Worm (Caenorhabditis elegans): Measurements from ENCODE around the gene Y38A10A.2.

Gene Y38A10A.2

ce11 chrV:6100492-6101004, 37.3 kb upstream of the Y38A10A.2 start, which contains the start of gene crt-1:
Gene crt-1, minus strand, starts transcription at chrV:6100542.
- TF ChIP-seq mep-1 (tag; optimal IDR thresholded peaks at IDR 0.05), result peak; percentile 81
- peak; percentile 93 for TF ChIP-seq unc-86 (tag; optimal IDR thresholded peaks at IDR 0.05)
- peak; percentile 69 for TF ChIP-seq lir-3 (tag; optimal IDR thresholded peaks at IDR 0.05; ENCODE audit: poor library complexity)
- peak; percentile 96 for TF ChIP-seq fkh-8 (tag; optimal IDR thresholded peaks at IDR 0.05)
- TF ChIP-seq sptf-1 (tag; optimal IDR thresholded peaks at IDR 0.05), result no peak
- TF ChIP-seq nhr-77 (tag; optimal IDR thresholded peaks at IDR 0.05), result peak; percentile 92
- peak; percentile 62 for TF ChIP-seq F16B12.6 (tag; optimal IDR thresholded peaks at IDR 0.05)
- TF ChIP-seq nhr-76 (tag; optimal IDR thresholded peaks at IDR 0.05), result peak; percentile 71
- peak; percentile 67 for TF ChIP-seq mef-2 (tag; optimal IDR thresholded peaks at IDR 0.05)
- peak; percentile 44 for TF ChIP-seq aha-1 (tag; optimal IDR thresholded peaks at IDR 0.05)
- peak; percentile 95 to 96 for TF ChIP-seq lsy-2 (tag; optimal IDR thresholded peaks at IDR 0.05)
- TF ChIP-seq grh-1 (GFP tag; IDR thresholded peaks at IDR 0.05), result peak; percentile 97
- peak; percentile 84 for TF ChIP-seq jun-1 (tag; optimal IDR thresholded peaks at IDR 0.05)
- TF ChIP-seq ceh-90 (tag; optimal IDR thresholded peaks at IDR 0.05), result peak; percentile 30
- no peak for TF ChIP-seq nhr-28 (tag; optimal IDR thresholded peaks at IDR 0.05)
- peak; percentile 74 for TF ChIP-seq unc-130 (tag; optimal IDR thresholded peaks at IDR 0.05)
- TF ChIP-seq nhr-71 (tag; optimal IDR thresholded peaks at IDR 0.05), result peak; percentile 99
- TF ChIP-seq skn-1 (tag; optimal IDR thresholded peaks at IDR 0.05), result peak; percentile 73
- TF ChIP-seq ceh-8 (GFP tag; optimal IDR thresholded peaks at IDR 0.05), result peak; percentile 88
- no peak for TF ChIP-seq tlp-1 (tag; optimal IDR thresholded peaks at IDR 0.05)
- TF ChIP-seq ama-1 (optimal IDR thresholded peaks at IDR 0.05), result peak; percentile 53
- peak; percentile 73 for TF ChIP-seq nhr-237 (tag; optimal IDR thresholded peaks at IDR 0.05)
- TF ChIP-seq zip-4 (GFP tag; optimal IDR thresholded peaks at IDR 0.05), result peak; percentile 87
- peak; percentile 44 for TF ChIP-seq ceh-88 (GFP tag; IDR thresholded peaks at IDR 0.05)
- TF ChIP-seq zag-1 (tag; optimal IDR thresholded peaks at IDR 0.05), result no peak
- peak; percentile 78 for TF ChIP-seq nhr-11 (tag; optimal IDR thresholded peaks at IDR 0.05)
- TF ChIP-seq egl-27 (tag; optimal IDR thresholded peaks at IDR 0.05), result peak; percentile 26 to 73
- peak; percentile 88 to 89 for TF ChIP-seq efl-1 (optimal IDR thresholded peaks at IDR 0.05)
- peak; percentile 78 to 98 for TF ChIP-seq efl-1 (GFP tag; optimal IDR thresholded peaks at IDR 0.05 in 1 of 2)
- no peak for TF ChIP-seq nhr-84 (tag; optimal IDR thresholded peaks at IDR 0.05)
- peak; percentile 97 for TF ChIP-seq nhr-47 (tag; optimal IDR thresholded peaks at IDR 0.05)
- TF ChIP-seq snpc-4 (tag; optimal IDR thresholded peaks at IDR 0.05), result peak; percentile 63
- TF ChIP-seq Y116A8C.19 (tag; optimal IDR thresholded peaks at IDR 0.05; ENCODE audit: borderline replicate concordance), result no peak
- peak; percentile 72 for TF ChIP-seq blmp-1 (tag; optimal IDR thresholded peaks at IDR 0.05)
- TF ChIP-seq elt-3 (tag; optimal IDR thresholded peaks at IDR 0.05), result peak in 4 of 6 experiments; percentile 46 to 88 (median 75)
- TF ChIP-seq ces-1 (GFP tag; optimal IDR thresholded peaks at IDR 0.05), result no peak
- peak; percentile 92 for TF ChIP-seq egl-13 (tag; optimal IDR thresholded peaks at IDR 0.05)
- peak; percentile 92 for TF ChIP-seq pax-3 (tag; optimal IDR thresholded peaks at IDR 0.05)
- TF ChIP-seq dpl-1 (GFP tag; optimal IDR thresholded peaks at IDR 0.05), result peak; percentile 79 to 83 (median 82)
- TF ChIP-seq lin-39 (tag; optimal IDR thresholded peaks at IDR 0.05), result peak; percentile 68
- TF ChIP-seq unc-62 (GFP tag; optimal IDR thresholded peaks at IDR 0.05), result no peak
- peak; percentile 98 for TF ChIP-seq lin-14 (GFP tag; optimal IDR thresholded peaks at IDR 0.05)
- peak; percentile 100 for TF ChIP-seq xbp-1 (tag; optimal IDR thresholded peaks at IDR 0.05)
- TF ChIP-seq nhr-19 (GFP tag; conservative IDR thresholded peaks at IDR 0.05), result peak; percentile 95
- TF ChIP-seq efl-3 (GFP tag; optimal IDR thresholded peaks at IDR 0.05), result peak; percentile 68
- TF ChIP-seq nhr-85 (tag), result peak; percentile 94
- peak; percentile 52 for TF ChIP-seq aly-2 (tag; optimal IDR thresholded peaks at IDR 0.05)
- TF ChIP-seq hpl-2 (GFP tag; optimal IDR thresholded peaks at IDR 0.05), result peak; percentile 42
- peak; percentile 85 for TF ChIP-seq mab-9 (GFP tag; IDR thresholded peaks at IDR 0.05)
- peak; percentile 96 for TF ChIP-seq snu-23 (GFP tag; optimal IDR thresholded peaks at IDR 0.05)
- no peak for TF ChIP-seq alr-1 (tag; optimal IDR thresholded peaks at IDR 0.05; ENCODE audit: borderline replicate concordance)
- TF ChIP-seq C34B4.2 (tag; optimal IDR thresholded peaks at IDR 0.05), result no peak
- peak; percentile 94 for TF ChIP-seq dsc-1 (tag; optimal IDR thresholded peaks at IDR 0.05)
- peak; percentile 95 for TF ChIP-seq isw-1 (GFP tag; IDR thresholded peaks at IDR 0.05)

Data from whole organism, L1 larva.